Worm (Caenorhabditis elegans) whole organism, L2 larva: ENCODE results near the gene col-187.

ENCODE experiments used
- R02D3.7 ChIP-seq: fragments of 150-350 bp; optimal IDR thresholded peaks from 2 replicates; lab custom pipeline; 2014; ENCODE audit warnings: missing biosample characterization, missing genetic modification characterization
- alr-1 ChIP-seq: fragments of 150-350 bp; optimal IDR thresholded peaks from 2 replicates; lab custom pipeline; 2014; ENCODE audit warnings: missing biosample characterization, missing genetic modification characterization
- ama-1 ChIP-seq: fragments of 150-350 bp; optimal IDR thresholded peaks from 2 replicates; lab custom pipeline; 2018; ENCODE audit warnings: inconsistent platforms
- elt-3 ChIP-seq: sonication (generic microtip); optimal IDR thresholded peaks from 2 replicates; lab custom pipeline; 2017; ENCODE audit warnings: missing biosample characterization, missing genetic modification characterization
- lsy-2 ChIP-seq, 2 experiments: fragments of 150-350 bp in 1 of 2; sonication (generic microtip) in 1 of 2; optimal IDR thresholded peaks; 2 replicates each; lab custom pipeline; 2014 to 2017; ENCODE audit warnings: missing biosample characterization in 2 of 2, missing genetic modification characterization in 2 of 2
- mab-5 ChIP-seq: fragments of 150-350 bp; optimal IDR thresholded peaks from 2 replicates; lab custom pipeline; 2014; ENCODE audit warnings: missing biosample characterization, missing genetic modification characterization

ce11 chrX:16087842-16088241, 15.1 kb downstream of the col-187 start:
- TF ChIP-seq ama-1 (lab: Kevin White, UChicago) (no peak), lsy-2 (tag; optimal IDR thresholded peaks at IDR 0.05; lab: Kevin White, UChicago) (no peak), mab-5 (no peak), elt-3 (no peak), alr-1 (tag; lab: Kevin White, UChicago) (no peak), R02D3.7 (tag; lab: Kevin White, UChicago) (no peak)
